Worm (Caenorhabditis elegans) whole organism, late embryonic: ENCODE results near the gene srh-214.

Experiments used
- C08G9.2 ChIP-seq: sonication (generic microtip); optimal IDR thresholded peaks from 2 replicates; lab custom pipeline; 2016; ENCODE audit warnings: mild to moderate bottlenecking, missing genetic modification characterization, moderate library complexity, missing compliant biosample characterization
- ama-1 ChIP-seq: fragments of 150-350 bp; optimal IDR thresholded peaks from 2 replicates; lab custom pipeline; 2014

ce11 chrV:16815261-16815660 is 14.3 kb downstream of the srh-214 start, which contains the start of gene T20B3.1:
- TF ChIP-seq C08G9.2 (tag; lab: Kevin White, UChicago): no peak
- TF ChIP-seq ama-1 (lab: Kevin White, UChicago): no peak
